Fruit fly (Drosophila melanogaster): ENCODE measurements around the gene CG44001.

- no peak for TF ChIP-seq Ets98B (GFP tag; IDR thresholded peaks at IDR 0.05)
- TF ChIP-seq CG14655 (GFP tag; optimal IDR thresholded peaks at IDR 0.05), result no peak
- TF ChIP-seq rn (GFP tag; IDR thresholded peaks at IDR 0.05), result no peak
- no peak for TF ChIP-seq CG8301 (tag; optimal IDR thresholded peaks at IDR 0.05)
- no peak for TF ChIP-seq Pif1B (GFP tag; optimal IDR thresholded peaks at IDR 0.05)
- no peak for TF ChIP-seq CG9948 (tag; optimal IDR thresholded peaks at IDR 0.05)
- TF ChIP-seq fd96Ca (GFP tag; IDR thresholded peaks at IDR 0.05), result no peak
- TF ChIP-seq CG12605 (GFP tag; IDR thresholded peaks at IDR 0.05), result no peak
- TF ChIP-seq CG10348 (GFP tag; IDR thresholded peaks at IDR 0.05), result no peak
- no peak for TF ChIP-seq CG17806 (tag; optimal IDR thresholded peaks at IDR 0.05)
- TF ChIP-seq Pif1A (GFP tag; optimal IDR thresholded peaks at IDR 0.05), result no peak
- no peak for TF ChIP-seq CG15710 (tag; optimal IDR thresholded peaks at IDR 0.05)
These were observed 7.8 kb downstream of the CG44001 start, which contains the start of gene CG9121 for dm6 chr2L:5050825-5051224.
